Worm (Caenorhabditis elegans) whole organism, L4/young adult: ENCODE results near the gene flp-1.

Experiments
- W03F9.2 ChIP-seq: fragments of 150-350 bp; optimal IDR thresholded peaks from 2 replicates; lab custom pipeline; 2014; ENCODE audit warnings: missing biosample characterization, missing genetic modification characterization
- dao-5 ChIP-seq: sonication (generic microtip); optimal IDR thresholded peaks from 2 replicates; lab custom pipeline; 2016; ENCODE audit warnings: missing genotype, missing genetic modification characterization, moderate library complexity, missing compliant biosample characterization
- him-1 ChIP-seq: sonication (generic microtip); optimal IDR thresholded peaks from 2 replicates; lab custom pipeline; 2016; ENCODE audit warnings: missing genotype, missing genetic modification reagents, missing genetic modification characterization, missing compliant biosample characterization

DNA sequence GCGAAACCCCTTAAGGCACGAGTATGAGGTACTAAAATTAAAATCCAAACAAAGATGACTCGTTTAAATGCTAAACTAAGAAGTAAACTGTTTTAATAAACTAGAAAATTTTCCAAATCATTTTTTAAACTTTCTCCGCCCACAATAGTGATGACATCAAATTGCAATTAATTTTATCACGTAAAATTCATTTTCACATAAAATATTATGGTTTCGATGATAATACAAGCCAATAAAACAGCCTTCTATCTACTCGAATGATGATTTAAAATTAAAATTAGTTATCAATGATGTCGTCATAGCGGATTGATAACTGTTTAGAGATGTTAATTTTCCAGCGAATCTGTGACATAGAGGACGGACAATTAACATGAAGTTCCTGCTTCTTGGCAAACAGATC lies 21.2 kb downstream of the flp-1 start, which contains the start of gene C07C7.3:
- TF ChIP-seq dao-5 (no peak), him-1 (tag; lab: Kevin White, UChicago) (no peak), W03F9.2 (tag; lab: Kevin White, UChicago) (no peak)
